Fruit fly (Drosophila melanogaster): ENCODE results near the gene CG7458.

DNA sequence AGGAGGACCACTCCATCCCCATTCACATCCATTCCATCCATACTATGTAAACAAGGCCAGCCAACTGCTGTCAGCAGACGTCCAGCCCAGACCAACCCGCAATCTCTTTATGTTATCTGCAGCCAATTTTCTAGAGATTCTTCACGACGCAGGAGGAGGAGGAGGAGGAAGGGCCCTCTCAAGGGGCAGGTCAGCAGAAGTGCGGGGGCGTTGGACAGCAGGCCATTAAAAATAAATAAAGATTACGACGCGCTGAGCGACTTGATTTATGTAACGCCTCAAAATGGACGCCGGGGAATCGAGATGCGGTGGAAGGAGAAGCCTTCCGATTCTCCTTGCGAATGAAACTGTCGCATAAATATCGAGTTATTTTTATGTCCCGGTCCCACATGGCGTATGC is 24.9 kb downstream of the CG7458 start:
- TF ChIP-seq usp (GFP tag; optimal IDR thresholded peaks at IDR 0.05) (no peak), pan (optimal IDR thresholded peaks at IDR 0.05) (no peak), psq (optimal IDR thresholded peaks at IDR 0.05) (no peak), EcR (GFP tag; optimal IDR thresholded peaks at IDR 0.05) (no peak), Dll (optimal IDR thresholded peaks at IDR 0.05) (no peak), CG8478 (optimal IDR thresholded peaks at IDR 0.05) (no peak)

All from whole organism.